Worm (Caenorhabditis elegans) whole organism, midembryonic: ENCODE measurements around the gene T28A11.19.

Experiments
- T22C8.4 ChIP-seq: fragments of 200-800 bp; sonication (Bioruptor generic); IDR thresholded peaks from 2 replicates; pipeline ENCODE4 v1.3.6; 2022; ENCODE audit warnings: missing genetic modification characterization, missing compliant biosample characterization
- cog-1 ChIP-seq: sonication (generic microtip); optimal IDR thresholded peaks from 2 replicates; lab custom pipeline; 2016; ENCODE audit warnings: missing genetic modification characterization, missing compliant biosample characterization
- flt-1 ChIP-seq: fragments of 200-800 bp; sonication (Bioruptor generic); IDR thresholded peaks from 2 replicates; pipeline ENCODE4 v1.3.6; 2022; ENCODE audit warnings: missing genetic modification characterization, missing compliant biosample characterization
- klf-2 ChIP-seq: fragments of 200-800 bp; sonication (Bioruptor generic); conservative IDR thresholded peaks from 2 replicates; pipeline ENCODE4 v1.3.6; 2022; ENCODE audit warnings: missing genetic modification reagents, missing genetic modification characterization, missing compliant biosample characterization
- med-1 ChIP-seq: sonication (generic microtip); optimal IDR thresholded peaks from 2 replicates; lab custom pipeline; 2017; ENCODE audit warnings: missing genetic modification characterization, mild to moderate bottlenecking, missing compliant biosample characterization, antibody characterized with exemption, missing genetic modification reagents; ENCODE audit not compliant: insufficient read depth
- ref-1 ChIP-seq: fragments of 200-800 bp; sonication (Bioruptor generic); conservative IDR thresholded peaks from 2 replicates; pipeline ENCODE4 v1.3.6; 2022; ENCODE audit warnings: missing genetic modification reagents, missing genetic modification characterization, missing compliant biosample characterization
- tab-1 ChIP-seq: fragments of 200-800 bp; sonication (Bioruptor generic); IDR thresholded peaks from 2 replicates; pipeline ENCODE4 v1.3.6; 2022; ENCODE audit warnings: missing genetic modification characterization, missing compliant biosample characterization
- ztf-23 ChIP-seq: fragments of 200-800 bp; sonication (Bioruptor generic); IDR thresholded peaks from 2 replicates; pipeline ENCODE4 v1.3.6; 2022; ENCODE audit warnings: missing genetic modification reagents, missing genetic modification characterization, missing compliant biosample characterization

DNA sequence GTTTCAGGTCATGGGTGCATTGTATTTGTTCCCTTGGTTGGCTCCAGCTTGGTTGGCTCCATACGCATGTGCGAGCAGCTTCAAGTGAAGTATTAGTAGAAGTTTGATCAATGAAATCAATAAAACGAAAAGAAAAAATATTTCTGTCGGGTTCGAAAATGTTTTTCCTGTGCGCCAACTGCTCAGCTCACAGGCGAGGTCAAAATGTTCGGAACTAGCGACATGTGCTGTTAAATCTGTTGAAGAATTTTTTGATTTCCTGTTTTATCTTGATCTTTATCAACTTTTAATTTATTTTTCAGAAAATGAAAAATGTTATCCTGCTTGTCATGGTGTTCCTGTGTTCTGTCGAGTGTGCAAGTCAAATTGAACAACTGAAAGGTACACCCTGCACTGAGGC is 12.2 kb upstream of the T28A11.19 start, which contains the start of gene T28A11.25:
- TF ChIP-seq cog-1 (no peak), klf-2 (GFP tag; lab: Robert Waterston, UW) (no peak), flt-1 (GFP tag; lab: Robert Waterston, UW) (no peak), T22C8.4 (no peak), ztf-23 (no peak), ref-1 (GFP tag; lab: Robert Waterston, UW) (no peak), tab-1 (GFP tag; lab: Robert Waterston, UW) (no peak), med-1 (GFP tag; lab: Kevin White, UChicago) (no peak)
